Fruit fly (Drosophila melanogaster) whole organism, embryonic: ENCODE measurements around the gene alphaTub84B.
A peak's percentile ranks its signal among the peaks of the same experiment; 100 is the strongest.

Experiments
- BEAF-32 ChIP-seq: fragments of 200-800 bp; sonication (Bioruptor generic); optimal IDR thresholded peaks from 3 replicates; lab custom pipeline; 2017; ENCODE audit warnings: missing biosample characterization, missing genetic modification characterization, mild to moderate bottlenecking, moderate library complexity, missing genetic modification reagents
- Blimp-1 ChIP-seq: fragments of 200-800 bp; sonication (Bioruptor generic); optimal IDR thresholded peaks from 3 replicates; lab custom pipeline; 2018; ENCODE audit warnings: missing biosample characterization, missing genetic modification characterization, mild to moderate bottlenecking, moderate library complexity, missing genetic modification reagents
- CG10209 ChIP-seq: fragments of 200-800 bp; sonication (Bioruptor generic); optimal IDR thresholded peaks from 3 replicates; lab custom pipeline; 2017; ENCODE audit warnings: missing biosample characterization, mild to moderate bottlenecking, missing genetic modification characterization, missing genetic modification reagents
- CG11085 ChIP-seq: fragments of 200-800 bp; sonication (Bioruptor generic); IDR thresholded peaks from 2 replicates; pipeline ENCODE4 v1.3.6; 2022; ENCODE audit warnings: missing biosample characterization, missing genetic modification characterization
- CG11093 ChIP-seq: fragments of 200-800 bp; sonication (Bioruptor generic); IDR thresholded peaks from 3 replicates; pipeline ENCODE4 v1.3.6; 2022; ENCODE audit warnings: missing biosample characterization, missing genetic modification characterization
- CG11560 ChIP-seq: fragments of 200-800 bp; sonication (Bioruptor generic); IDR thresholded peaks from 3 replicates; pipeline ENCODE4 v1.3.6; 2022; ENCODE audit warnings: missing biosample characterization, missing genetic modification characterization
- CG11696 ChIP-seq: fragments of 200-800 bp; sonication (Bioruptor generic); IDR thresholded peaks from 2 replicates; pipeline ENCODE4 v1.3.6; 2022; ENCODE audit warnings: missing biosample characterization, missing genetic modification characterization
- CG12104 ChIP-seq: fragments of 200-800 bp; sonication (Bioruptor generic); optimal IDR thresholded peaks from 3 replicates; lab custom pipeline; 2016; ENCODE audit warnings: missing biosample characterization, missing genetic modification characterization
- CG12219 ChIP-seq: fragments of 200-800 bp; sonication (Bioruptor generic); optimal IDR thresholded peaks from 3 replicates; lab custom pipeline; 2018; ENCODE audit warnings: missing biosample characterization, mild to moderate bottlenecking, missing genetic modification characterization
- CG14710 ChIP-seq: fragments of 200-800 bp; sonication (Bioruptor generic); optimal IDR thresholded peaks from 3 replicates; lab custom pipeline; 2019; ENCODE audit warnings: missing biosample characterization, mild to moderate bottlenecking, missing genetic modification characterization, moderate library complexity
- CG1529 ChIP-seq: fragments of 200-800 bp; sonication (Bioruptor generic); optimal IDR thresholded peaks from 3 replicates; lab custom pipeline; 2018; ENCODE audit warnings: missing biosample characterization, missing genetic modification characterization
- CG1603 ChIP-seq: fragments of 200-800 bp; sonication (Bioruptor generic); optimal IDR thresholded peaks from 2 replicates; lab custom pipeline; 2019; ENCODE audit warnings: missing biosample characterization, mild to moderate bottlenecking, missing genetic modification characterization, moderate library complexity
- CG17361 ChIP-seq: fragments of 200-800 bp; sonication (Bioruptor generic); IDR thresholded peaks from 3 replicates; pipeline ENCODE4 v1.3.6; 2022; ENCODE audit warnings: missing biosample characterization, missing genetic modification characterization
- CG2116 ChIP-seq: fragments of 200-800 bp; sonication (Bioruptor generic); optimal IDR thresholded peaks from 3 replicates; lab custom pipeline; 2018; ENCODE audit warnings: missing biosample characterization, mild to moderate bottlenecking, missing genetic modification characterization
- CG31388 ChIP-seq: fragments of 200-800 bp; sonication (Bioruptor generic); optimal IDR thresholded peaks from 2 replicates; lab custom pipeline; 2016; ENCODE audit warnings: missing biosample characterization, missing genetic modification characterization
- CG33213 ChIP-seq: fragments of 200-800 bp; sonication (Bioruptor generic); optimal IDR thresholded peaks from 3 replicates; lab custom pipeline; 2016; ENCODE audit warnings: missing biosample characterization, missing genetic modification characterization
- CG3407 ChIP-seq: fragments of 200-800 bp; sonication (Bioruptor generic); optimal IDR thresholded peaks from 2 replicates; lab custom pipeline; 2018; ENCODE audit warnings: missing biosample characterization, mild to moderate bottlenecking, missing genetic modification characterization
- CG42726 ChIP-seq: fragments of 200-800 bp; sonication (Bioruptor generic); IDR thresholded peaks from 2 replicates; pipeline ENCODE4 v1.3.6; 2022; ENCODE audit warnings: missing biosample characterization, missing genetic modification characterization; ENCODE audit not compliant: partially characterized antibody
- CG4617 ChIP-seq: fragments of 200-800 bp; sonication (Bioruptor generic); optimal IDR thresholded peaks from 3 replicates; lab custom pipeline; 2016; ENCODE audit warnings: missing biosample characterization, missing genetic modification characterization, borderline replicate concordance
- CG6254 ChIP-seq: fragments of 200-800 bp; sonication (Bioruptor generic); optimal IDR thresholded peaks from 3 replicates; lab custom pipeline; 2017; ENCODE audit warnings: mild to moderate bottlenecking, missing biosample characterization, missing genetic modification reagents, missing genetic modification characterization
- CG7556 ChIP-seq: fragments of 200-800 bp; sonication (Bioruptor generic); optimal IDR thresholded peaks from 2 replicates; lab custom pipeline; 2017; ENCODE audit warnings: missing biosample characterization, mild to moderate bottlenecking, missing genetic modification characterization
- CG7745 ChIP-seq: fragments of 200-800 bp; sonication (Bioruptor generic); optimal IDR thresholded peaks from 2 replicates; lab custom pipeline; 2018; ENCODE audit warnings: missing biosample characterization, mild to moderate bottlenecking, missing genetic modification characterization, moderate library complexity
- CoRest ChIP-seq: fragments of 200-800 bp; sonication (Bioruptor generic); optimal IDR thresholded peaks from 3 replicates; lab custom pipeline; 2018; ENCODE audit warnings: missing biosample characterization, mild to moderate bottlenecking, missing genetic modification characterization, moderate library complexity
- Dref ChIP-seq: fragments of 200-800 bp; sonication (Bioruptor generic); IDR thresholded peaks from 2 replicates; pipeline ENCODE4 v1.3.6; 2022; ENCODE audit warnings: missing biosample characterization, missing genetic modification characterization
- H15 ChIP-seq: fragments of 200-800 bp; sonication (Bioruptor generic); IDR thresholded peaks from 3 replicates; pipeline ENCODE4 v1.3.6; 2022; ENCODE audit warnings: missing biosample characterization, missing genetic modification characterization
- HmgD ChIP-seq: fragments of 200-800 bp; sonication (Bioruptor generic); optimal IDR thresholded peaks from 3 replicates; lab custom pipeline; 2016; ENCODE audit warnings: missing biosample characterization, missing genetic modification characterization
- Hmr ChIP-seq: fragments of 200-800 bp; sonication (Bioruptor generic); optimal IDR thresholded peaks from 3 replicates; lab custom pipeline; 2017; ENCODE audit warnings: mild to moderate bottlenecking, missing biosample characterization, missing genetic modification reagents, missing genetic modification characterization
- Hr39 ChIP-seq: fragments of >200 bp; optimal IDR thresholded peaks from 2 replicates; lab custom pipeline; 2017
- NC2α ChIP-seq: fragments of 200-800 bp; sonication (Bioruptor generic); optimal IDR thresholded peaks from 2 replicates; lab custom pipeline; 2016; ENCODE audit warnings: missing biosample characterization, missing genetic modification characterization
- Six4 ChIP-seq: fragments of 200-800 bp; sonication (Bioruptor generic); optimal IDR thresholded peaks from 2 replicates; lab custom pipeline; 2016; ENCODE audit warnings: missing biosample characterization, missing genetic modification characterization
- ato ChIP-seq: fragments of 200-800 bp; sonication (Bioruptor generic); IDR thresholded peaks from 2 replicates; pipeline ENCODE4 v1.3.6; 2022; ENCODE audit warnings: missing biosample characterization, missing genetic modification characterization; ENCODE audit not compliant: partially characterized antibody
- bsh ChIP-seq, 2 experiments: fragments of 200-800 bp; sonication (Bioruptor generic); optimal IDR thresholded peaks; 2 replicates each; lab custom pipeline; 2017 to 2018; ENCODE audit warnings: mild to moderate bottlenecking in 2 of 2, missing biosample characterization in 2 of 2, missing genetic modification characterization in 2 of 2, moderate library complexity in 1 of 2
- cwo ChIP-seq: fragments of 200-800 bp; sonication (Bioruptor generic); optimal IDR thresholded peaks from 3 replicates; lab custom pipeline; 2017; ENCODE audit warnings: missing biosample characterization, missing genetic modification characterization, mild to moderate bottlenecking, moderate library complexity, missing genetic modification reagents
- exex ChIP-seq: fragments of 200-800 bp; sonication (Bioruptor generic); optimal IDR thresholded peaks from 4 replicates; lab custom pipeline; 2018; ENCODE audit warnings: missing biosample characterization, mild to moderate bottlenecking, missing genetic modification characterization, moderate library complexity
- fru ChIP-seq: fragments of >200 bp; optimal IDR thresholded peaks from 2 replicates; lab custom pipeline; 2017
- inv ChIP-seq: fragments of 200-800 bp; sonication (Bioruptor generic); IDR thresholded peaks from 2 replicates; pipeline ENCODE4 v1.3.6; 2022; ENCODE audit warnings: missing biosample characterization, missing genetic modification characterization; ENCODE audit not compliant: partially characterized antibody
- jumu ChIP-seq: fragments of 200-800 bp; sonication (Bioruptor generic); optimal IDR thresholded peaks from 3 replicates; lab custom pipeline; 2016; ENCODE audit warnings: missing biosample characterization, missing genetic modification characterization
- mam ChIP-seq: fragments of 200-800 bp; sonication (Bioruptor generic); optimal IDR thresholded peaks from 3 replicates; lab custom pipeline; 2016; ENCODE audit warnings: missing biosample characterization, missing genetic modification characterization
- nau ChIP-seq: fragments of 200-800 bp; sonication (Bioruptor generic); optimal IDR thresholded peaks from 3 replicates; lab custom pipeline; 2017; ENCODE audit warnings: missing biosample characterization, mild to moderate bottlenecking, missing genetic modification characterization, missing genetic modification reagents
- oc ChIP-seq: fragments of 200-800 bp; sonication (Bioruptor generic); optimal IDR thresholded peaks from 2 replicates; lab custom pipeline; 2018; ENCODE audit warnings: missing biosample characterization, mild to moderate bottlenecking, missing genetic modification characterization, moderate library complexity
- repo ChIP-seq: fragments of 200-800 bp; sonication (Bioruptor generic); optimal IDR thresholded peaks from 2 replicates; lab custom pipeline; 2016; ENCODE audit warnings: missing biosample characterization, missing genetic modification characterization
- rib ChIP-seq: fragments of 200-800 bp; sonication (Bioruptor generic); IDR thresholded peaks from 2 replicates; pipeline ENCODE4 v1.3.6; 2022; ENCODE audit warnings: missing biosample characterization, missing genetic modification characterization
- ro ChIP-seq: fragments of 200-800 bp; sonication (Bioruptor generic); IDR thresholded peaks from 2 replicates; pipeline ENCODE4 v1.3.6; 2022; ENCODE audit warnings: missing biosample characterization, missing genetic modification characterization
- salm ChIP-seq: fragments of 200-800 bp; sonication (Bioruptor generic); optimal IDR thresholded peaks from 2 replicates; lab custom pipeline; 2018; ENCODE audit warnings: missing biosample characterization, mild to moderate bottlenecking, missing genetic modification characterization
- stc ChIP-seq: fragments of 200-800 bp; sonication (Bioruptor generic); IDR thresholded peaks from 2 replicates; pipeline ENCODE4 v1.3.6; 2022; ENCODE audit warnings: missing biosample characterization, missing genetic modification characterization
- tio ChIP-seq: fragments of 200-800 bp; sonication (Bioruptor generic); optimal IDR thresholded peaks from 2 replicates; lab custom pipeline; 2017; ENCODE audit warnings: missing biosample characterization, missing genetic modification characterization, inconsistent platforms
- tup ChIP-seq: fragments of 200-800 bp; sonication (Bioruptor generic); optimal IDR thresholded peaks from 2 replicates; lab custom pipeline; 2016; ENCODE audit warnings: missing biosample characterization, mild to moderate bottlenecking, missing genetic modification characterization, moderate library complexity
- wdn ChIP-seq: fragments of 200-800 bp; sonication (Bioruptor generic); IDR thresholded peaks from 2 replicates; pipeline ENCODE4 v1.3.6; 2022; ENCODE audit warnings: missing biosample characterization, missing genetic modification characterization
- zfh1 ChIP-seq: fragments of 200-800 bp; sonication (Bioruptor generic); IDR thresholded peaks from 3 replicates; pipeline ENCODE4 v1.3.6; 2022; ENCODE audit warnings: missing biosample characterization, missing genetic modification characterization

The alphaTub84B gene

DNA sequence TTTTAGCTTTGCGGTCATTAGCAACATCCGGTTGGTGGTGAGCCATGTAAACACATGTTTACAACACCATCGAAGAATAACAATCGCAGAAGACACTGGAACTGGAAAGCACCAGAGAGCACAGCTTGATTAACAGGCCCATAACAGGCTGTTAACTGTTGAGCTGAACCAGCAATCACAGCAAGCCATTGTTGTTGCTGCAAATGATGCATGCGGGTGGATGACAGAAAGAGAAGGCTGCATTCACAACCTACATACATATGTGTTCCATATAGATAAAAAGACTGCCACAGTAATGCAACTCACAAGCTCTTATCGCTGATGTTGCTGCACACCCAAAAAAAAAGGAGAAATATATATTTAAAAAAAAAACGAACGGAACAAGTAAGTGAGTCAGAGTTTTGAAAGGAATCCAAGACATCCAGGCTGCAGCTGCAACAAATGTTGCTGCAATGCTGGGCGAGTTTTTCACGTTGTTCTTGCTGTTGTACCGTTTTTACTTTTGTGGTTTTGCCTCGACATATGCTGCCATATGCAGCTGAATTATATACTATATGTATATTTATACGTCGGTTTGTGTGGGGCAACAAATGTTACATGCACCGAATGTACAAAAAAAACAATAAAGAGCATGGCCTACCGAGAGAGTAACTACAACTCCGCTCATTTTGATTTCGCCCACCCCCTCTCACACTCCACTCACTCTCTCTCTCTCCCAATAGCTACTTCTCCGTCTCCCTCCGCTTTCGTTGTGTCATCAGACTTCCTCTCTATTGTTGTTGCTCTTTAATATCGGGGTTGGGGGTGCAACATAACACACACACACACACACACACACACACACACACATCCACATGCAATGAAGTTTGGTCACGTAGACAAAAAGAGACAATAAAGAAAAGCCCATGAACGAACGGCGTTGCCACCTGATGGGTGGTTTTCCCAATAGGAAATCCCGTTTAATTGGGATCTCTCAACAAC, 16.7 kb downstream of the alphaTub84B start (continued):
- no peak for TF ChIP-seq CG3407 (GFP tag; lab: Kevin White, UChicago)
- TF ChIP-seq CG11560, result no peak
- no peak for TF ChIP-seq nau (GFP tag; lab: Kevin White, UChicago)
- no peak for TF ChIP-seq mam
- no peak for TF ChIP-seq HmgD
- no peak for TF ChIP-seq CG11085 (GFP tag; lab: Robert Waterston, UW)
- TF ChIP-seq repo (GFP tag; lab: Kevin White, UChicago), result no peak
- TF ChIP-seq CG1529, result peak; percentile 26
- no peak for TF ChIP-seq CG7745 (tag; lab: Kevin White, UChicago)
- no peak for TF ChIP-seq CG14710
- no peak for TF ChIP-seq tup (GFP tag; lab: Kevin White, UChicago)
- TF ChIP-seq Dref (GFP tag; lab: Robert Waterston, UW), result no peak
- TF ChIP-seq exex (tag; lab: Kevin White, UChicago), result no peak
- TF ChIP-seq bsh (GFP tag; optimal IDR thresholded peaks at IDR 0.05; lab: Kevin White, UChicago), result peak; percentile 7 to 11
- TF ChIP-seq wdn, result no peak
- no peak for TF ChIP-seq fru (lab: Kevin White, UChicago)
- peak; percentile 60 for TF ChIP-seq CG12219 (GFP tag; lab: Kevin White, UChicago)
- TF ChIP-seq inv (GFP tag; lab: Robert Waterston, UW), result no peak
- TF ChIP-seq CG4617 (GFP tag; lab: Kevin White, UChicago), result no peak
- TF ChIP-seq BEAF-32, result no peak
- TF ChIP-seq H15, result no peak
- TF ChIP-seq Hmr (GFP tag; lab: Kevin White, UChicago), result no peak
- no peak for TF ChIP-seq CG10209 (GFP tag; lab: Kevin White, UChicago)
- no peak for TF ChIP-seq CG31388 (GFP tag; lab: Kevin White, UChicago)
- TF ChIP-seq stc (GFP tag; lab: Robert Waterston, UW), result no peak; the same call in 1 of the 2 replicates
- peak; percentile 57 for TF ChIP-seq oc
- no peak for TF ChIP-seq CG12104
- no peak for TF ChIP-seq CG7556
- TF ChIP-seq CG17361 (GFP tag; lab: Robert Waterston, UW), result no peak
- no peak for TF ChIP-seq Six4 (GFP tag; lab: Kevin White, UChicago)
- TF ChIP-seq tio (GFP tag; lab: Kevin White, UChicago), result no peak
- TF ChIP-seq CG2116 (GFP tag; lab: Kevin White, UChicago), result peak; percentile 11
- no peak for TF ChIP-seq ato (GFP tag; lab: Robert Waterston, UW)
- no peak for TF ChIP-seq NC2α (GFP tag; lab: Kevin White, UChicago)
- no peak for TF ChIP-seq salm (tag; lab: Kevin White, UChicago)
- no peak for TF ChIP-seq CG11093
- no peak for TF ChIP-seq Blimp-1 (GFP tag; lab: Kevin White, UChicago)
- peak; percentile 4 for TF ChIP-seq CG6254 (GFP tag; lab: Kevin White, UChicago)
- no peak for TF ChIP-seq ro (GFP tag; lab: Robert Waterston, UW)
- no peak for TF ChIP-seq CG11696 (GFP tag; lab: Robert Waterston, UW)
- no peak for TF ChIP-seq CG1603 (tag; lab: Kevin White, UChicago)
- no peak for TF ChIP-seq Hr39
- TF ChIP-seq CoRest, result no peak
- TF ChIP-seq CG42726 (GFP tag; lab: Robert Waterston, UW), result no peak
- TF ChIP-seq cwo, result no peak
- TF ChIP-seq rib (GFP tag; lab: Robert Waterston, UW), result no peak
- no peak for TF ChIP-seq CG33213 (GFP tag; lab: Kevin White, UChicago)
- TF ChIP-seq jumu, result no peak
- TF ChIP-seq zfh1 (GFP tag; lab: Robert Waterston, UW), result peak; percentile 36; the same call in 1 of the 3 replicates
